Worm (Caenorhabditis elegans): Measurements from ENCODE around the gene F22E5.6.
A peak's percentile ranks its signal among the peaks of the same experiment; 100 is the strongest.
"Not testable (repeated sequence)": the region's sequence is repeated elsewhere in the genome, so short reads cannot be mapped to it uniquely, and the experiment has no call there.

Gene F22E5.6

DNA sequence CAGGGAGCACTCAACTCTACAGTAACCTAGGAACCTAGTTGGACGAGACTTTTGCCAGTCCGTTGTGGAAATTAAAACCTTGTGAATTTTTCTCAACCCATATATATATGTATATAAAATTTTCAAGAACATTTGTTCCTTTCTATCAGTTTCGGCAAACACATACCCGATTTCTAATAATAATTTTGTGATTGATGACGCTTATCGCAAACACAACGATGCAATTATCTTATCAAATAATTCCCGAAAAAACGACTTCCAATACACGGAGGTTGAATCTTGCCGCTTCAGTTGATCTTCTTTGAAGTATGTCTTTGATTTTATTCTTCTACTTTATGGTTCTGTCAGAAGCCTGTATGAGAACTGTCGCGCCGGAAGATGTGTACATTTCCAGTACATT is 15.4 kb downstream of the F22E5.6 start, which contains the start of gene F22E5.2:
TSS of gene F22E5.2 (plus strand) at position 301 of the 400 bp plus-strand sequence.
- not testable (repeated sequence) for TF ChIP-seq lsy-2 (tag; optimal IDR thresholded peaks at IDR 0.05); efl-1 (optimal IDR thresholded peaks at IDR 0.05); efl-1 (GFP tag; optimal IDR thresholded peaks at IDR 0.05 in 1 of 2); ceh-82 (tag; optimal IDR thresholded peaks at IDR 0.05)

DNA sequence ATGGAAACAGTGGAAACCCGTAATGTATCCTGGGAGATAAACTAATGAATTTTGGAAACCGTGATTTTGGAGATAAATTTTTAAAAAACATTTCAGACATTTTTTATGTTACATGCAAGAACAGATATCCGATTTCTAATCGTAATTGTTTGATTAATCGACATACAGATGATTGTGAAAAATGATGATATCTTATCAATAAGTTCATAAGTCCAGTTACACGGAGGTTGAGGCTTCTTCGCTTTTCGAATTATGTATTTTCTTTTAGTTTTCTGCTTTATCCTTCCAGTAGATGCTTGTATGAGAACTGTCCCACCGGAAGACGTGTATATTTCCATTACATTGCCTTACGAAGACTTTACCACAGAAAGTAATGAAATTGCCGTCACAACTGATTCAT is 16.0 kb downstream of the F22E5.6 start, which contains the start of gene F22E5.22:
TSS of gene F22E5.22 (plus strand) at position 301 of the 400 bp plus-strand sequence.
- TF ChIP-seq xbp-1 (tag; optimal IDR thresholded peaks at IDR 0.05) (no peak), vab-15 (tag; optimal IDR thresholded peaks at IDR 0.05) (no peak), pqm-1 (tag; optimal IDR thresholded peaks at IDR 0.05) (no peak), alr-1 (tag; optimal IDR thresholded peaks at IDR 0.05; ENCODE audit: borderline replicate concordance) (no peak), efl-3 (GFP tag; optimal IDR thresholded peaks at IDR 0.05) (no peak), lir-3 (tag; optimal IDR thresholded peaks at IDR 0.05; ENCODE audit: poor library complexity) (no peak), rnt-1 (tag; optimal IDR thresholded peaks at IDR 0.05) (no peak), nhr-20 (tag; optimal IDR thresholded peaks at IDR 0.05) (no peak), dpl-1 (GFP tag; optimal IDR thresholded peaks at IDR 0.05) (no peak)

DNA sequence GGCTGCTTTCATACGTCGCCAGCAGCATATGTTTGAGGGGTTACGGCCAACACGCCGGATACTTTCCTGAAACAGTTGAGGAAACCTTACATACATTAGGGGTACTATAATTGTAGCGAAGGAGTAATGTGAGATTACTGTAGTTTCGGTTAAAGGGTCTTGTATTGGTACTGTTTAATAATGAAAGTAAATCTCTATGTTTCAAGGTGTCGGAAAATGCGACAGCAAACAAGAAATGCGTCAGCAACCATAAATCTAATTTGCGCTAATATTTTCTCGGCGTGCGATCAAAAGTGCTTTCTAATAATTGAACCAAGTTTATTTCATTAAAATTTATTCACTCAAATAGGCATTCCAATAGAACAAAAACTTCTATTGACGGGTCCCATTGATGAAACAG is 22.7 kb downstream of the F22E5.6 start, which contains the start of gene sri-57:
TSS of gene sri-57 (minus strand) at position 101 of the 400 bp plus-strand sequence.
- TF ChIP-seq zip-4 (GFP tag; optimal IDR thresholded peaks at IDR 0.05); lir-3 (tag; optimal IDR thresholded peaks at IDR 0.05; ENCODE audit: poor library complexity); C04F5.9 (tag; optimal IDR thresholded peaks at IDR 0.05): not testable (repeated sequence)

DNA sequence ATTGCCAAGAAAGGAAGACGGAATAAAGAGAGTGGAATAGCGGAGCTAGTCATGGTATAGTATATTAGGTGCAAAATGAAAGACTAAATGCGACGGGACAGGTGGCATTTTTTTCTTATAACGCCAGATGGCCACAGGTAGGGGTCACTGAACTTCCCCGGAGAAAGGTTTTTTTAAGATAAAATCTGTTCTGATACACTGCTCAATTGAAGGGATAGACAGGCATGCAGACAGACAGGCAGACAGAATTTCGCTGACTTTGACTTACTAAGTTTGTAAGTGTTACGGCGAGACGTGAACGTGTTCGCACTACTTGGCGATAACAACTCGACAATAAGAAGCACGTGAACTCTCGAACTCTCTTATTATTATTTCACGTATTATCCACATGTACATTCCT is 23.9 kb downstream of the F22E5.6 start, which contains the start of the genes F22E5.20 and F22E5.1:
TSS of gene F22E5.20 (minus strand) at position 101 of the 400 bp plus-strand sequence.
TSS of gene F22E5.1 (plus strand) at position 242 of the 400 bp plus-strand sequence.
- not testable (repeated sequence) for TF ChIP-seq sptf-1, unc-30, F16B12.6 (tag; optimal IDR thresholded peaks at IDR 0.05)

DNA sequence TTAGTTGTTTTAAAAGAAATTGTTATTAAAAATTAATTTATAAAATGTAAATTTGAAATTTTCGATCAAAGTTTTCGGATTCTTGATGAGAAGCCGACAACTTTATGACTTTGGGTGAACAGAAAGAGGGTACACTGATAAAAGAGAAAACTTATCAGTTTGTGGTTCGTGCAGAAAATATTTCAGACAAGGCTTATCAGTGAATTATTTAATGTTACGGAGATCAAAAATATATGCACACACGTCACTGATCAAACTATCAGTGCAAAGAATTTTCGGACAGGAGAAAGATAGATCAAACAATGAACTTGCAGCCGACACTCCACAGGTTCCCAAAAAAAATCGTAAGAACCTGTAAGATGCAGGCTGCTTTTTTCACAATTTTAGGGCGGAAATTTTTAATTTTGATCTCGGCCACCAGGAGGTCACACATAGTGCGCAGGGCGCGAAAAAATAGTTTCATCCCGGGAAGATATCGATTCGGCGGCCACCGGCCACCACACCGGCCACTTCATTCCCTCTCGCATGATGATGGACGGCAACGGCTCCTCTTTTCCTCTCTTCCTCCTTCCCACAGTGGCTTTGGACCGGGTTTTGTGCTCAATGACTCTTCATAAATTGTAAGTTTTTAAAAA is 28.0 kb downstream of the F22E5.6 start, which contains the start of gene F22E5.17:
TSS of gene F22E5.17 (plus strand) at position 508 of the 635 bp plus-strand sequence.
- TF ChIP-seq ceh-63 (GFP tag; optimal IDR thresholded peaks at IDR 0.05) (no peak), lin-35 (GFP tag; optimal IDR thresholded peaks at IDR 0.05) (peak in 1 of 2 experiments; percentile 10), blmp-1 (tag; optimal IDR thresholded peaks at IDR 0.05) (no peak), mef-2 (tag; optimal IDR thresholded peaks at IDR 0.05) (no peak), xbp-1 (tag; optimal IDR thresholded peaks at IDR 0.05) (no peak), elt-3 (tag; optimal IDR thresholded peaks at IDR 0.05) (no peak), jun-1 (tag; optimal IDR thresholded peaks at IDR 0.05) (no peak), ztf-4 (tag; optimal IDR thresholded peaks at IDR 0.05) (no peak), elt-2 (tag; optimal IDR thresholded peaks at IDR 0.05) (peak; percentile 93), zag-1 (tag; optimal IDR thresholded peaks at IDR 0.05) (no peak), tlp-1 (tag; optimal IDR thresholded peaks at IDR 0.05) (peak; percentile 76), pqm-1 (tag; optimal IDR thresholded peaks at IDR 0.05) (peak; percentile 69)

DNA sequence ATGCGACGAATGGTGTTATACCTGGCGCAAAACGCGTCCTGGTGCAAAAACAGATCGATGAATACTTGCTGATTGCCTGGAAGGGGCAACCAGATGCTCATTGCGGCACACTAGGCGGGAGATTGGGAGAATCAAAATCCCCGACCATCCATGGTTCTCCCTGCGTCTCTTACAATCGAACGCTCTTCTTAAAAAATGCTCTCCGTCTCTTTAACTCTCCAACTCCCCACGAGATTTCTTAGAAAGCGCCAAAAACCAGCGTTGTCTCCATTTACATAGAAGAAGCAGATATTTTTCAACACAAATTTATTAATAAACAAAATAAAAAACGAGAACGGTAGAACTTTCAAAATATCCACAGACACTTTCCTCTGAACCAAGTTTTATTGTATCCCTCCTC is 31.5 kb downstream of the F22E5.6 start, which contains the start of gene F34D6.1:
TSS of gene F34D6.1 (minus strand) at position 101 of the 400 bp plus-strand sequence.
- TF ChIP-seq lin-13 (GFP tag; optimal IDR thresholded peaks at IDR 0.05) (no peak), egl-27 (tag; optimal IDR thresholded peaks at IDR 0.05) (no peak), C16A3.4 (tag; optimal IDR thresholded peaks at IDR 0.05) (no peak), blmp-1 (tag; optimal IDR thresholded peaks at IDR 0.05) (no peak), lin-14 (GFP tag; optimal IDR thresholded peaks at IDR 0.05) (no peak), sptf-1 (tag; optimal IDR thresholded peaks at IDR 0.05) (no peak), unc-86 (tag; optimal IDR thresholded peaks at IDR 0.05) (no peak), isw-1 (GFP tag; IDR thresholded peaks at IDR 0.05) (no peak), egl-13 (tag; optimal IDR thresholded peaks at IDR 0.05) (no peak), nhr-71 (tag; optimal IDR thresholded peaks at IDR 0.05) (no peak), aly-2 (tag; optimal IDR thresholded peaks at IDR 0.05) (no peak), hlh-4 (tag; optimal IDR thresholded peaks at IDR 0.05) (no peak)

Data from whole organism, L1 larva.